Worm (Caenorhabditis elegans) whole organism, L4 larva: ENCODE measurements around the gene unc-80.

Source experiments
- aha-1 ChIP-seq: fragments of 150-350 bp; peaks from one replicate; lab custom pipeline; 2014; ENCODE audit warnings: missing biosample characterization, missing genetic modification characterization
- ceh-28 ChIP-seq: fragments of 150-350 bp; optimal IDR thresholded peaks from 2 replicates; lab custom pipeline; 2014; ENCODE audit warnings: missing biosample characterization, missing genetic modification reagents, missing genetic modification characterization
- ctbp-1 ChIP-seq: fragments of 200-800 bp; sonication (Bioruptor generic); IDR thresholded peaks from 2 replicates; pipeline ENCODE4 v1.3.6; 2022; ENCODE audit warnings: missing genetic modification reagents, missing genetic modification characterization, missing compliant biosample characterization
- dmd-9 ChIP-seq: fragments of 200-800 bp; sonication (Bioruptor generic); IDR thresholded peaks from 2 replicates; pipeline ENCODE4 v1.3.6; 2022; ENCODE audit warnings: missing genetic modification reagents, missing genetic modification characterization, missing compliant biosample characterization
- mep-1 ChIP-seq: fragments of 150-350 bp; sonication (generic microtip); optimal IDR thresholded peaks from 3 replicates; lab custom pipeline; 2014; ENCODE audit warnings: missing biosample characterization, missing genetic modification characterization
- mxl-3 ChIP-seq: fragments of 200-800 bp; sonication (Bioruptor generic); optimal IDR thresholded peaks from 2 replicates; lab custom pipeline; 2018; ENCODE audit warnings: mild to moderate bottlenecking, missing genetic modification characterization, missing compliant biosample characterization
- zag-1 ChIP-seq: fragments of 150-350 bp; optimal IDR thresholded peaks from 2 replicates; lab custom pipeline; 2014; ENCODE audit warnings: missing biosample characterization, missing genetic modification characterization

Gene unc-80

DNA sequence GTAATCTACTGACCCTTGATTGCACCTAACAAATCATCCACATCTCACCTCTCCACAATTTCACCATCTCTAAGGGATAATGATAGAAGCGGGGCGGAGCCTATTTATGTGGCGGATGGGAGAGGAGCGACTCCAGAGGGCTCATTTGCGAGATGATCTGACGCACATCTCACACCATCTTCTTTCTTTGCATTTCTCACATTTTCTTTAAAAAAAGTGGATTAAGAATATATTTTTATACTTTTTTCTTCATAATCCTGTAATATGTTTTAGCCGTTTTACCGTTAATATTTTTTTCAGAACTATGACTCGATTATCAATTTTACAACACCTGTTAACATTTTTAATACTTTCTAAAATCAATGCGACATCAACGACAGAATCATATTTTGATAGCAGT is 35.8 kb downstream of the unc-80 start, which contains the start of gene pbo-5:
pbo-5 (plus strand) TSS at position 301 of the 400 bp plus-strand sequence.
- TF ChIP-seq aha-1 (peak; percentile 24), ceh-28 (tag; lab: Kevin White, UChicago) (no peak)

DNA sequence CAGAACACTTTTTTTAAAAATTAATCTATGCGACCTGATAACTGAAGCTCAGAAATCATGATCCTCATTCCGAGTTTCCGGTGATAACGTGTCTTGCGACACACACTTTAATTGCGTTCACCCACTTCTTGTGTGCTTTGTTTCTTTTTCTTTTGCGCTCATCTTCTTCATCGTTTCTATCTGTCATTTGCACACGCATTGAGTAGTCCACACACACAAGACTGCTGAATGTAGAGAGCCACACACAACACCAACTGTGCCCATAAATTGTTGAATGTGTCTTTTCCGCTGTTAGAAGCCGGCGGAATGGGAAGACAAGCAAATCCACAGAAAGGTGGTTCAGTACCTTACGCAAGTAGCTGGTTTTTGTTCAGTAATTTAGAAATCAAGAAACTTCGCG is 41.0 kb downstream of the unc-80 start:
- TF ChIP-seq dmd-9 = no peak
- no peak for TF ChIP-seq mxl-3 (GFP tag; lab: Kevin White, UChicago)
- no peak for TF ChIP-seq ctbp-1 (GFP tag; lab: Robert Waterston, UW)
- TF ChIP-seq zag-1 (tag; lab: Kevin White, UChicago) = no peak
- no peak for TF ChIP-seq mep-1 (tag; lab: Kevin White, UChicago)
